Worm (Caenorhabditis elegans) whole organism, L2 larva: Measurements from ENCODE around the gene sdz-26.

Experiments used
- C34F6.9 ChIP-seq: fragments of 150-350 bp; optimal IDR thresholded peaks from 2 replicates; lab custom pipeline; 2014; ENCODE audit warnings: missing biosample characterization, missing genetic modification characterization
- F13H6.1 ChIP-seq: sonication (generic microtip); optimal IDR thresholded peaks from 2 replicates; lab custom pipeline; 2016; ENCODE audit warnings: missing genetic modification characterization, missing compliant biosample characterization
- R02D3.7 ChIP-seq: fragments of 150-350 bp; optimal IDR thresholded peaks from 2 replicates; lab custom pipeline; 2014; ENCODE audit warnings: missing biosample characterization, missing genetic modification characterization
- alr-1 ChIP-seq: fragments of 150-350 bp; optimal IDR thresholded peaks from 2 replicates; lab custom pipeline; 2014; ENCODE audit warnings: missing biosample characterization, missing genetic modification characterization
- aly-2 ChIP-seq: fragments of 150-350 bp; optimal IDR thresholded peaks from 2 replicates; lab custom pipeline; 2014; ENCODE audit warnings: missing biosample characterization, missing genetic modification characterization
- ama-1 ChIP-seq: fragments of 150-350 bp; optimal IDR thresholded peaks from 2 replicates; lab custom pipeline; 2018; ENCODE audit warnings: inconsistent platforms
- blmp-1 ChIP-seq: sonication (generic microtip); optimal IDR thresholded peaks from 2 replicates; lab custom pipeline; 2017; ENCODE audit warnings: missing genetic modification characterization, mild to moderate bottlenecking, missing compliant biosample characterization, antibody characterized with exemption, moderate library complexity; ENCODE audit not compliant: insufficient read depth
- ceh-16 ChIP-seq: fragments of 150-350 bp; optimal IDR thresholded peaks from 2 replicates; lab custom pipeline; 2014; ENCODE audit warnings: missing biosample characterization, missing genetic modification characterization
- ceh-82 ChIP-seq: fragments of 150-350 bp; optimal IDR thresholded peaks from 2 replicates; lab custom pipeline; 2014; ENCODE audit warnings: missing biosample characterization, missing genetic modification characterization
- crh-2 ChIP-seq: sonication (generic microtip); optimal IDR thresholded peaks from 2 replicates; lab custom pipeline; 2017; ENCODE audit warnings: missing biosample characterization, missing genetic modification characterization
- dmd-4 ChIP-seq: sonication (generic microtip); optimal IDR thresholded peaks from 2 replicates; lab custom pipeline; 2017; ENCODE audit warnings: missing biosample characterization, missing genetic modification characterization
- egl-27 ChIP-seq: sonication (generic microtip); optimal IDR thresholded peaks from 3 replicates; lab custom pipeline; 2017; ENCODE audit warnings: missing biosample characterization, missing genetic modification reagents, missing genetic modification characterization
- elt-1 ChIP-seq: fragments of 150-350 bp; optimal IDR thresholded peaks from 2 replicates; lab custom pipeline; 2014; ENCODE audit warnings: missing biosample characterization, missing genetic modification characterization
- elt-3 ChIP-seq: sonication (generic microtip); optimal IDR thresholded peaks from 2 replicates; lab custom pipeline; 2017; ENCODE audit warnings: missing biosample characterization, missing genetic modification characterization
- fos-1 ChIP-seq: fragments of 150-350 bp; optimal IDR thresholded peaks from 2 replicates; lab custom pipeline; 2014; ENCODE audit warnings: missing biosample characterization, missing genetic modification characterization
- gmeb-1 ChIP-seq: fragments of 150-350 bp; optimal IDR thresholded peaks from 2 replicates; lab custom pipeline; 2014; ENCODE audit warnings: missing biosample characterization, missing genetic modification characterization
- lin-11 ChIP-seq: fragments of 150-350 bp; sonication (generic microtip); optimal IDR thresholded peaks from 2 replicates; lab custom pipeline; 2014; ENCODE audit warnings: missing biosample characterization, missing genetic modification characterization, inconsistent platforms, mixed read lengths
- lin-13 ChIP-seq: fragments of 150-350 bp; optimal IDR thresholded peaks from 2 replicates; lab custom pipeline; 2014; ENCODE audit warnings: missing biosample characterization, missing genetic modification reagents, missing genetic modification characterization
- lin-39 ChIP-seq: fragments of 150-350 bp; optimal IDR thresholded peaks from 2 replicates; lab custom pipeline; 2014; ENCODE audit warnings: missing biosample characterization, missing genetic modification reagents, missing genetic modification characterization
- lsy-2 ChIP-seq, 2 experiments: fragments of 150-350 bp in 1 of 2; sonication (generic microtip) in 1 of 2; optimal IDR thresholded peaks; 2 replicates each; lab custom pipeline; 2014 to 2017; ENCODE audit warnings: missing biosample characterization in 2 of 2, missing genetic modification characterization in 2 of 2
- mab-5 ChIP-seq: fragments of 150-350 bp; optimal IDR thresholded peaks from 2 replicates; lab custom pipeline; 2014; ENCODE audit warnings: missing biosample characterization, missing genetic modification characterization
- mdl-1 ChIP-seq, 2 experiments: fragments of 150-350 bp in 1 of 2; sonication (generic microtip) in 1 of 2; optimal IDR thresholded peaks; 2 replicates each; lab custom pipeline; 2017; ENCODE audit warnings: missing biosample characterization in 2 of 2, missing genetic modification characterization in 2 of 2
- nhr-10 ChIP-seq: sonication (generic microtip); optimal IDR thresholded peaks from 2 replicates; lab custom pipeline; 2017; ENCODE audit warnings: missing biosample characterization, missing genetic modification characterization
- nhr-11 ChIP-seq: fragments of 150-350 bp; optimal IDR thresholded peaks from 2 replicates; lab custom pipeline; 2014; ENCODE audit warnings: missing biosample characterization, missing genetic modification characterization
- nhr-12 ChIP-seq: fragments of 150-350 bp; optimal IDR thresholded peaks from 2 replicates; lab custom pipeline; 2014; ENCODE audit warnings: missing biosample characterization, missing genetic modification characterization
- nhr-129 ChIP-seq: fragments of 150-350 bp; optimal IDR thresholded peaks from 2 replicates; lab custom pipeline; 2014; ENCODE audit warnings: missing biosample characterization, missing genetic modification characterization
- nhr-21 ChIP-seq: fragments of 150-350 bp; optimal IDR thresholded peaks from 2 replicates; lab custom pipeline; 2014; ENCODE audit warnings: missing biosample characterization, missing genetic modification characterization
- nhr-237 ChIP-seq: fragments of 150-350 bp; optimal IDR thresholded peaks from 2 replicates; lab custom pipeline; 2014; ENCODE audit warnings: missing biosample characterization, missing genetic modification characterization
- nhr-25 ChIP-seq: fragments of 150-350 bp; sonication (generic microtip); optimal IDR thresholded peaks from 3 replicates; lab custom pipeline; 2014; ENCODE audit warnings: missing biosample characterization, missing genetic modification characterization
- nhr-6 ChIP-seq: fragments of 150-350 bp; optimal IDR thresholded peaks from 2 replicates; lab custom pipeline; 2014; ENCODE audit warnings: missing biosample characterization, missing genetic modification characterization
- nhr-77 ChIP-seq: fragments of 150-350 bp; optimal IDR thresholded peaks from 2 replicates; lab custom pipeline; 2014; ENCODE audit warnings: missing biosample characterization, missing genetic modification characterization
- peb-1 ChIP-seq: fragments of 150-350 bp; optimal IDR thresholded peaks from 2 replicates; lab custom pipeline; 2014; ENCODE audit warnings: missing biosample characterization, missing genetic modification characterization
- sem-4 ChIP-seq: fragments of 150-350 bp; optimal IDR thresholded peaks from 2 replicates; lab custom pipeline; 2014; ENCODE audit warnings: missing biosample characterization, missing genetic modification reagents, missing genetic modification characterization
- skn-1 ChIP-seq: sonication (generic microtip); optimal IDR thresholded peaks from 2 replicates; lab custom pipeline; 2017; ENCODE audit warnings: missing biosample characterization, missing genetic modification characterization
- sma-3 ChIP-seq: sonication (generic microtip); optimal IDR thresholded peaks from 2 replicates; lab custom pipeline; 2016; ENCODE audit warnings: missing genetic modification reagents, missing genetic modification characterization, missing compliant biosample characterization
- sma-9 ChIP-seq, 2 experiments: fragments of 150-350 bp in 1 of 2; sonication (generic microtip) in 1 of 2; optimal IDR thresholded peaks; 2 replicates each; lab custom pipeline; 2014 to 2016; ENCODE audit warnings: missing genetic modification characterization in 2 of 2, mild to moderate bottlenecking in 1 of 2, missing biosample characterization in 1 of 2, missing compliant biosample characterization in 1 of 2, missing genetic modification reagents in 1 of 2, moderate library complexity in 1 of 2
- snpc-4 ChIP-seq: fragments of 150-350 bp; optimal IDR thresholded peaks from 2 replicates; lab custom pipeline; 2014; ENCODE audit warnings: missing biosample characterization, missing genetic modification characterization
- unc-39 ChIP-seq: fragments of 150-350 bp; optimal IDR thresholded peaks from 2 replicates; lab custom pipeline; 2014; ENCODE audit warnings: missing biosample characterization, missing genetic modification characterization
- unc-55 ChIP-seq: fragments of 150-350 bp; sonication (generic microtip); optimal IDR thresholded peaks from 3 replicates; lab custom pipeline; 2014; ENCODE audit warnings: missing biosample characterization, missing genetic modification reagents, missing genetic modification characterization
- unc-62 ChIP-seq: fragments of 150-350 bp; optimal IDR thresholded peaks from 2 replicates; lab custom pipeline; 2014; ENCODE audit warnings: missing biosample characterization, missing genetic modification reagents, missing genetic modification characterization
- zag-1 ChIP-seq: fragments of 150-350 bp; optimal IDR thresholded peaks from 2 replicates; lab custom pipeline; 2014; ENCODE audit warnings: missing biosample characterization, missing genetic modification characterization
- ztf-11 ChIP-seq: sonication (generic microtip); optimal IDR thresholded peaks from 2 replicates; lab custom pipeline; 2017; ENCODE audit warnings: missing biosample characterization, missing genetic modification characterization
- ztf-4 ChIP-seq: fragments of 150-350 bp; optimal IDR thresholded peaks from 2 replicates; lab custom pipeline; 2014; ENCODE audit warnings: missing biosample characterization, missing genetic modification characterization

sdz-26 gene

ce11 chrII:14399595-14399994 is 18.0 kb downstream of the sdz-26 start:
- TF ChIP-seq skn-1 (tag; lab: Kevin White, UChicago) (no peak), mdl-1 (tag; optimal IDR thresholded peaks at IDR 0.05; lab: Kevin White, UChicago) (peak; percentile 73 to 93), nhr-237 (no peak), lsy-2 (tag; optimal IDR thresholded peaks at IDR 0.05; lab: Kevin White, UChicago) (peak; percentile 65 to 94), lin-13 (GFP tag; lab: Kevin White, UChicago) (peak; percentile 89), zag-1 (tag; lab: Kevin White, UChicago) (no peak), ceh-16 (tag; lab: Kevin White, UChicago) (peak; percentile 10), lin-11 (tag; lab: Kevin White, UChicago) (peak; percentile 81), nhr-129 (peak; percentile 89), unc-62 (GFP tag; lab: Kevin White, UChicago) (no peak), sma-3 (GFP tag; lab: Kevin White, UChicago) (peak; percentile 84), nhr-11 (tag; lab: Kevin White, UChicago) (no peak), C34F6.9 (peak; percentile 99), sem-4 (tag; lab: Kevin White, UChicago) (peak; percentile 89), nhr-6 (peak; percentile 28), R02D3.7 (no peak), mab-5 (tag; lab: Kevin White, UChicago) (peak; percentile 74), blmp-1 (tag; lab: Kevin White, UChicago) (peak; percentile 62), fos-1 (tag; lab: Kevin White, UChicago) (peak; percentile 80), crh-2 (tag; lab: Kevin White, UChicago) (peak; percentile 96), unc-39 (tag; lab: Kevin White, UChicago) (no peak), dmd-4 (tag; lab: Kevin White, UChicago) (no peak), unc-55 (GFP tag; lab: Kevin White, UChicago) (peak; percentile 93), gmeb-1 (tag; lab: Kevin White, UChicago) (peak; percentile 84), ztf-4 (tag; lab: Kevin White, UChicago) (peak; percentile 60), ama-1 (peak; percentile 70), snpc-4 (tag; lab: Kevin White, UChicago) (peak; percentile 72), F13H6.1 (tag; lab: Kevin White, UChicago) (peak; percentile 77), nhr-25 (tag; lab: Kevin White, UChicago) (peak; percentile 93), nhr-21 (tag; lab: Kevin White, UChicago) (peak; percentile 80)

- no peak for TF ChIP-seq peb-1 (tag; lab: Kevin White, UChicago)
Observed at ce11 chrII:14401098-14401497, 19.5 kb downstream of the sdz-26 start.

- peak; percentile 44 for TF ChIP-seq crh-2 (tag; lab: Kevin White, UChicago)
- TF ChIP-seq elt-1 (tag; lab: Kevin White, UChicago): no peak
- no peak for TF ChIP-seq sem-4 (tag; lab: Kevin White, UChicago)
- TF ChIP-seq mdl-1 (tag; optimal IDR thresholded peaks at IDR 0.05; lab: Kevin White, UChicago): no peak
- no peak for TF ChIP-seq lin-39 (tag; lab: Kevin White, UChicago)
- TF ChIP-seq nhr-6: no peak
- peak; percentile 33 for TF ChIP-seq F13H6.1 (tag; lab: Kevin White, UChicago)
- TF ChIP-seq aly-2 (tag; lab: Kevin White, UChicago): no peak
- TF ChIP-seq nhr-237: no peak
- no peak for TF ChIP-seq nhr-11 (tag; lab: Kevin White, UChicago)
- TF ChIP-seq lin-13 (GFP tag; lab: Kevin White, UChicago): no peak
- TF ChIP-seq dmd-4 (tag; lab: Kevin White, UChicago): no peak
- no peak for TF ChIP-seq ama-1
- no peak for TF ChIP-seq peb-1 (tag; lab: Kevin White, UChicago)
- TF ChIP-seq sma-9 (GFP tag; optimal IDR thresholded peaks at IDR 0.05; lab: Kevin White, UChicago): no peak
- no peak for TF ChIP-seq sma-9 (tag; optimal IDR thresholded peaks at IDR 0.05; lab: Kevin White, UChicago)
- TF ChIP-seq ztf-11 (tag; lab: Kevin White, UChicago): no peak
- TF ChIP-seq snpc-4 (tag; lab: Kevin White, UChicago): no peak
- TF ChIP-seq sma-3 (GFP tag; lab: Kevin White, UChicago): no peak
- TF ChIP-seq skn-1 (tag; lab: Kevin White, UChicago): no peak
- TF ChIP-seq ceh-16 (tag; lab: Kevin White, UChicago): no peak
- TF ChIP-seq fos-1 (tag; lab: Kevin White, UChicago): no peak
- no peak for TF ChIP-seq ceh-82 (tag; lab: Kevin White, UChicago)
- no peak for TF ChIP-seq nhr-10 (tag; lab: Kevin White, UChicago)
- no peak for TF ChIP-seq nhr-21 (tag; lab: Kevin White, UChicago)
- no peak for TF ChIP-seq egl-27 (tag; lab: Kevin White, UChicago)
- no peak for TF ChIP-seq alr-1 (tag; lab: Kevin White, UChicago)
- TF ChIP-seq lsy-2 (tag; optimal IDR thresholded peaks at IDR 0.05; lab: Kevin White, UChicago): peak in 1 of 2 experiments; percentile 5
- no peak for TF ChIP-seq elt-3 (tag; lab: Kevin White, UChicago)
- TF ChIP-seq nhr-77 (tag; lab: Kevin White, UChicago): no peak
- TF ChIP-seq nhr-129: peak; percentile 19
- TF ChIP-seq C34F6.9: no peak
- TF ChIP-seq blmp-1 (tag; lab: Kevin White, UChicago): no peak
- no peak for TF ChIP-seq zag-1 (tag; lab: Kevin White, UChicago)
- TF ChIP-seq nhr-12 (tag; lab: Kevin White, UChicago): no peak
Observed at ce11 chrII:14404266-14404665, 22.7 kb downstream of the sdz-26 start.
